Fruit fly (Drosophila melanogaster): ENCODE measurements around the gene GlcAT-S.
A peak's percentile ranks its signal among the peaks of the same experiment; 100 is the strongest.

The GlcAT-S gene

dm6 chr2L:9616654-9617053, 385 bp downstream of the GlcAT-S start:
- peak; percentile 76 for TF ChIP-seq Jra (GFP tag; optimal IDR thresholded peaks at IDR 0.05)
- no peak for TF ChIP-seq pan (optimal IDR thresholded peaks at IDR 0.05)
- no peak for TF ChIP-seq CG32264 (GFP tag; optimal IDR thresholded peaks at IDR 0.05)
- TF ChIP-seq brk (GFP tag; optimal IDR thresholded peaks at IDR 0.05), result no peak
- TF ChIP-seq sage (GFP tag; optimal IDR thresholded peaks at IDR 0.05), result no peak
- TF ChIP-seq Hr78 (GFP tag; optimal IDR thresholded peaks at IDR 0.05), result no peak
- TF ChIP-seq rgr (GFP tag; optimal IDR thresholded peaks at IDR 0.05), result peak; percentile 62
- no peak for TF ChIP-seq woc (GFP tag; optimal IDR thresholded peaks at IDR 0.05)
- TF ChIP-seq OdsH (GFP tag; optimal IDR thresholded peaks at IDR 0.05), result peak; percentile 8
- peak; percentile 76 for TF ChIP-seq Hr83 (GFP tag; optimal IDR thresholded peaks at IDR 0.05; ENCODE audit: poor library complexity, severe bottlenecking)
- no peak for TF ChIP-seq Rel (GFP tag; optimal IDR thresholded peaks at IDR 0.05)
- peak; percentile 41 for TF ChIP-seq Rel (tag; optimal IDR thresholded peaks at IDR 0.05)
- no peak for TF ChIP-seq lola (GFP tag; optimal IDR thresholded peaks at IDR 0.05)
- peak; percentile 26 for TF ChIP-seq Sp1 (GFP tag; optimal IDR thresholded peaks at IDR 0.05)
- no peak for TF ChIP-seq dmrt93B (GFP tag; optimal IDR thresholded peaks at IDR 0.05)
- TF ChIP-seq dl (GFP tag; optimal IDR thresholded peaks at IDR 0.05; ENCODE audit: insufficient read depth in 1 of 2, partially characterized antibody in 2 of 2), result no peak
- no peak for TF ChIP-seq HLH106 (tag; optimal IDR thresholded peaks at IDR 0.05)
- TF ChIP-seq foxo (GFP tag; optimal IDR thresholded peaks at IDR 0.05), result peak in 1 of 2 experiments; percentile 26
- TF ChIP-seq Vsx2 (GFP tag; optimal IDR thresholded peaks at IDR 0.05; ENCODE audit: partially characterized antibody), result peak; percentile 60
- no peak for TF ChIP-seq usp (GFP tag; optimal IDR thresholded peaks at IDR 0.05)
- TF ChIP-seq Abd-B (GFP tag; optimal IDR thresholded peaks at IDR 0.05), result no peak
- TF ChIP-seq dsf (GFP tag; optimal IDR thresholded peaks at IDR 0.05; ENCODE audit: borderline replicate concordance), result no peak
- no peak for TF ChIP-seq GATAd (GFP tag; optimal IDR thresholded peaks at IDR 0.05)
- peak; percentile 33 for TF ChIP-seq sv (GFP tag; optimal IDR thresholded peaks at IDR 0.05)
- TF ChIP-seq N (GFP tag; optimal IDR thresholded peaks at IDR 0.05), result no peak
- TF ChIP-seq ey (GFP tag; optimal IDR thresholded peaks at IDR 0.05), result no peak
- no peak for TF ChIP-seq psq (GFP tag; optimal IDR thresholded peaks at IDR 0.05)
- peak; percentile 8 for TF ChIP-seq h (GFP tag; optimal IDR thresholded peaks at IDR 0.05)
- peak; percentile 82 for TF ChIP-seq jim (GFP tag; optimal IDR thresholded peaks at IDR 0.05)
- TF ChIP-seq CG9705 (GFP tag; optimal IDR thresholded peaks at IDR 0.05), result no peak
- peak; percentile 69 for TF ChIP-seq Hnf4 (GFP tag; optimal IDR thresholded peaks at IDR 0.05)
- TF ChIP-seq Dif (GFP tag; optimal IDR thresholded peaks at IDR 0.05; ENCODE audit: partially characterized antibody), result peak; percentile 42
- no peak for TF ChIP-seq Myc (optimal IDR thresholded peaks at IDR 0.05)
- peak; percentile 38 for TF ChIP-seq fru (GFP tag; optimal IDR thresholded peaks at IDR 0.05)
- no peak for TF ChIP-seq tai (GFP tag; optimal IDR thresholded peaks at IDR 0.05)
- no peak for TF ChIP-seq Mio (GFP tag; optimal IDR thresholded peaks at IDR 0.05)
- no peak for TF ChIP-seq Dfd (GFP tag; optimal IDR thresholded peaks at IDR 0.05)
- no peak for TF ChIP-seq CrebA (GFP tag; optimal IDR thresholded peaks at IDR 0.05; ENCODE audit: borderline replicate concordance)
- TF ChIP-seq br (GFP tag; optimal IDR thresholded peaks at IDR 0.05), result peak; percentile 42

- TF ChIP-seq lola (GFP tag; optimal IDR thresholded peaks at IDR 0.05) (no peak), Dfd (GFP tag; optimal IDR thresholded peaks at IDR 0.05) (no peak), usp (GFP tag; optimal IDR thresholded peaks at IDR 0.05) (no peak), GATAd (GFP tag; optimal IDR thresholded peaks at IDR 0.05) (no peak), Mio (GFP tag; optimal IDR thresholded peaks at IDR 0.05) (no peak), ey (GFP tag; optimal IDR thresholded peaks at IDR 0.05) (no peak), Hr83 (GFP tag; optimal IDR thresholded peaks at IDR 0.05; ENCODE audit: poor library complexity, severe bottlenecking) (no peak), Rel (GFP tag; optimal IDR thresholded peaks at IDR 0.05) (no peak), Rel (tag; optimal IDR thresholded peaks at IDR 0.05) (no peak), CG32264 (GFP tag; optimal IDR thresholded peaks at IDR 0.05) (no peak), Sp1 (GFP tag; optimal IDR thresholded peaks at IDR 0.05) (no peak)
Observed at dm6 chr2L:9617908-9618307, 1.6 kb downstream of the GlcAT-S start.

dm6 chr2L:9618871-9619270, 2.6 kb downstream of the GlcAT-S start:
- TF ChIP-seq Dfd (GFP tag; optimal IDR thresholded peaks at IDR 0.05) (no peak), Abd-B (GFP tag; optimal IDR thresholded peaks at IDR 0.05) (no peak), Rel (GFP tag; optimal IDR thresholded peaks at IDR 0.05) (no peak), Rel (tag; optimal IDR thresholded peaks at IDR 0.05) (peak; percentile 5), br (GFP tag; optimal IDR thresholded peaks at IDR 0.05) (peak; percentile 61), usp (GFP tag; optimal IDR thresholded peaks at IDR 0.05) (no peak), h (GFP tag; optimal IDR thresholded peaks at IDR 0.05) (peak; percentile 48), fru (GFP tag; optimal IDR thresholded peaks at IDR 0.05) (no peak)
